Fruit fly (Drosophila melanogaster): ENCODE results near the gene CG1737.

CG1737 gene

dm6 chrX:11359081-11359481 lies 8.7 kb downstream of the CG1737 start, which contains the start of gene Pa1 (continued):
- TF ChIP-seq pb (GFP tag; optimal IDR thresholded peaks at IDR 0.05) (no peak), CG18599 (GFP tag; optimal IDR thresholded peaks at IDR 0.05) (no peak), odd (GFP tag; optimal IDR thresholded peaks at IDR 0.05) (no peak), Doc3 (GFP tag; IDR thresholded peaks at IDR 0.05; ENCODE audit: partially characterized antibody) (peak; percentile 55), prd (optimal IDR thresholded peaks at IDR 0.05) (no peak), prd (GFP tag; IDR thresholded peaks at IDR 0.05) (no peak), CG8765 (GFP tag; IDR thresholded peaks at IDR 0.05) (no peak), CG12219 (GFP tag; optimal IDR thresholded peaks at IDR 0.05) (no peak), CG4424 (GFP tag; optimal IDR thresholded peaks at IDR 0.05) (no peak), CG4707 (GFP tag; optimal IDR thresholded peaks at IDR 0.05) (no peak), tll (GFP tag; optimal IDR thresholded peaks at IDR 0.05) (no peak), CG15696 (tag; optimal IDR thresholded peaks at IDR 0.05) (no peak), sob (GFP tag; IDR thresholded peaks at IDR 0.05) (0 out of 2 replicates have a peak, but pooled peaks have one; percentile 25), luna (GFP tag; optimal IDR thresholded peaks at IDR 0.05) (no peak), CG13123 (GFP tag; optimal IDR thresholded peaks at IDR 0.05) (no peak), TFAM (GFP tag; optimal IDR thresholded peaks at IDR 0.05) (no peak), Pdp1 (GFP tag; optimal IDR thresholded peaks at IDR 0.05) (peak in 1 of 2 experiments; percentile 31), z (GFP tag; IDR thresholded peaks at IDR 0.05) (no peak), bowl (GFP tag; IDR thresholded peaks at IDR 0.05) (no peak), so (GFP tag; IDR thresholded peaks at IDR 0.05) (no peak), tup (GFP tag; optimal IDR thresholded peaks at IDR 0.05) (no peak), CG1603 (tag; optimal IDR thresholded peaks at IDR 0.05) (no peak), CG12299 (tag; optimal IDR thresholded peaks at IDR 0.05) (peak; percentile 15), CG5953 (GFP tag; IDR thresholded peaks at IDR 0.05) (no peak), crol (GFP tag; IDR thresholded peaks at IDR 0.05) (no peak), sqz (GFP tag; optimal IDR thresholded peaks at IDR 0.05) (no peak), klu (GFP tag; IDR thresholded peaks at IDR 0.05) (no peak), CG11504 (tag; optimal IDR thresholded peaks at IDR 0.05) (no peak), MTF-1 (GFP tag; optimal IDR thresholded peaks at IDR 0.05; ENCODE audit: borderline replicate concordance) (no peak), Fer1 (GFP tag; optimal IDR thresholded peaks at IDR 0.05) (peak; percentile 41), CG10209 (GFP tag; optimal IDR thresholded peaks at IDR 0.05) (no peak), CG3995 (GFP tag; optimal IDR thresholded peaks at IDR 0.05) (no peak), cad (GFP tag; optimal IDR thresholded peaks at IDR 0.05) (no peak), toy (GFP tag; IDR thresholded peaks at IDR 0.05) (no peak), Optix (GFP tag; IDR thresholded peaks at IDR 0.05) (no peak), croc (GFP tag; conservative IDR thresholded peaks at IDR 0.05) (no peak), trem (tag; optimal IDR thresholded peaks at IDR 0.05) (peak; percentile 12), CG5245 (GFP tag; optimal IDR thresholded peaks at IDR 0.05) (no peak), Asciz (GFP tag; optimal IDR thresholded peaks at IDR 0.05) (no peak), Neu2 (GFP tag; optimal IDR thresholded peaks at IDR 0.05; ENCODE audit: borderline replicate concordance) (no peak), kay (GFP tag; optimal IDR thresholded peaks at IDR 0.05) (no peak), CG4360 (GFP tag; IDR thresholded peaks at IDR 0.05) (no peak), Tbp (GFP tag; optimal IDR thresholded peaks at IDR 0.05) (no peak), Sry-β (GFP tag; optimal IDR thresholded peaks at IDR 0.05) (no peak), Gug (GFP tag; IDR thresholded peaks at IDR 0.05) (no peak), ato (GFP tag; IDR thresholded peaks at IDR 0.05; ENCODE audit: partially characterized antibody) (peak; percentile 39; the same call in 1 of the 2 replicates), Eip74EF (GFP tag; optimal IDR thresholded peaks at IDR 0.05) (no peak), Fer3 (tag; optimal IDR thresholded peaks at IDR 0.05) (no peak), CG34422 (GFP tag; IDR thresholded peaks at IDR 0.05) (no peak), Trl (optimal IDR thresholded peaks at IDR 0.05) (no peak), Trl (GFP tag; optimal IDR thresholded peaks at IDR 0.05) (no peak), ATbp (GFP tag; optimal IDR thresholded peaks at IDR 0.05) (no peak)
